1 fruit fly cellular context compared by ENCODE assay signal in genomic region chr3R:14696949-14697513, dm6.
A peak's percentile ranks its signal among the peaks of the same experiment; 100 is the strongest.
TF ChIP-seq lines count a peak whose summit lies in the region.

TSS of gene Meltrin (minus strand) at chr3R:14697292.

TF ChIP-seq in whole organism, embryonic, 481 proteins besides CTCF, POLR2A, EP300 and RAD21 (continued from another document and continues in another):
- peak; percentile 100 for TF ChIP-seq Dp (GFP tag; optimal IDR thresholded peaks at IDR 0.05; lab: Kevin White, UChicago)
- no peak for TF ChIP-seq sisA (GFP tag; IDR thresholded peaks at IDR 0.05; lab: Robert Waterston, UW)
- no peak for TF ChIP-seq maf-S (GFP tag; optimal IDR thresholded peaks at IDR 0.05; lab: Kevin White, UChicago)
- peak; percentile 62 for TF ChIP-seq pb (GFP tag; optimal IDR thresholded peaks at IDR 0.05; lab: Kevin White, UChicago)
- TF ChIP-seq Drgx (GFP tag; IDR thresholded peaks at IDR 0.05; lab: Robert Waterston, UW): no peak
- TF ChIP-seq gcm2 (GFP tag; optimal IDR thresholded peaks at IDR 0.05; lab: Kevin White, UChicago): peak; percentile 58
- TF ChIP-seq MBD-R2 (GFP tag; IDR thresholded peaks at IDR 0.05; lab: Robert Waterston, UW): no peak
- no peak for TF ChIP-seq HLH3B (GFP tag; IDR thresholded peaks at IDR 0.05; lab: Robert Waterston, UW)
- no peak for TF ChIP-seq CG3847 (GFP tag; IDR thresholded peaks at IDR 0.05; lab: Robert Waterston, UW)
- peak; percentile 53 for TF ChIP-seq nmo (GFP tag; optimal IDR thresholded peaks at IDR 0.05; lab: Kevin White, UChicago)
- TF ChIP-seq Hmr (GFP tag; optimal IDR thresholded peaks at IDR 0.05; lab: Kevin White, UChicago): peak; percentile 92
- TF ChIP-seq nerfin-2 (GFP tag; IDR thresholded peaks at IDR 0.05; lab: Robert Waterston, UW; ENCODE audit: partially characterized antibody): no peak
- peak; percentile 95 for TF ChIP-seq sd (tag; optimal IDR thresholded peaks at IDR 0.05; lab: Kevin White, UChicago)
- peak; percentile 61 for TF ChIP-seq lbe (GFP tag; optimal IDR thresholded peaks at IDR 0.05; lab: Kevin White, UChicago)
- TF ChIP-seq lab (GFP tag; optimal IDR thresholded peaks at IDR 0.05; lab: Kevin White, UChicago): peak; percentile 83
- TF ChIP-seq disco-r (GFP tag; optimal IDR thresholded peaks at IDR 0.05; lab: Kevin White, UChicago): peak; percentile 33
- TF ChIP-seq CG5180 (GFP tag; optimal IDR thresholded peaks at IDR 0.05; lab: Kevin White, UChicago): peak; percentile 24
- no peak for TF ChIP-seq CG4404 (GFP tag; IDR thresholded peaks at IDR 0.05; lab: Robert Waterston, UW)
- TF ChIP-seq CHES-1-like (GFP tag; optimal IDR thresholded peaks at IDR 0.05; lab: Kevin White, UChicago): peak; percentile 48
- TF ChIP-seq CG18476 (GFP tag; optimal IDR thresholded peaks at IDR 0.05; lab: Kevin White, UChicago): no peak
- peak; percentile 61 for TF ChIP-seq twi (tag; optimal IDR thresholded peaks at IDR 0.05; lab: Kevin White, UChicago)
- TF ChIP-seq otp (GFP tag; IDR thresholded peaks at IDR 0.05; lab: Robert Waterston, UW): no peak
- TF ChIP-seq grau (tag; optimal IDR thresholded peaks at IDR 0.05; lab: Kevin White, UChicago): peak; percentile 63
- TF ChIP-seq cwo (GFP tag; optimal IDR thresholded peaks at IDR 0.05; lab: Kevin White, UChicago): peak; percentile 22
- peak; percentile 20 for TF ChIP-seq chn (GFP tag; optimal IDR thresholded peaks at IDR 0.05; lab: Kevin White, UChicago)
- no peak for TF ChIP-seq Ada2b (GFP tag; IDR thresholded peaks at IDR 0.05; lab: Robert Waterston, UW)
- TF ChIP-seq rib (GFP tag; IDR thresholded peaks at IDR 0.05; lab: Robert Waterston, UW): no peak
- no peak for TF ChIP-seq Gsc (GFP tag; IDR thresholded peaks at IDR 0.05; lab: Robert Waterston, UW)
- TF ChIP-seq her (GFP tag; optimal IDR thresholded peaks at IDR 0.05; lab: Kevin White, UChicago): peak; percentile 70
- peak; percentile 50 for TF ChIP-seq CG11504 (tag; optimal IDR thresholded peaks at IDR 0.05; lab: Kevin White, UChicago)
- TF ChIP-seq Doc3 (GFP tag; IDR thresholded peaks at IDR 0.05; lab: Robert Waterston, UW; ENCODE audit: partially characterized antibody): no peak
- TF ChIP-seq Awh (GFP tag; IDR thresholded peaks at IDR 0.05; lab: Robert Waterston, UW): no peak
- peak; percentile 10 for TF ChIP-seq Vsx1 (GFP tag; optimal IDR thresholded peaks at IDR 0.05; lab: Kevin White, UChicago)
- peak; percentile 70 for TF ChIP-seq CG12769 (tag; optimal IDR thresholded peaks at IDR 0.05; lab: Kevin White, UChicago)
- peak; percentile 13 for TF ChIP-seq bigmax (GFP tag; optimal IDR thresholded peaks at IDR 0.05; lab: Kevin White, UChicago)
- TF ChIP-seq Trl (optimal IDR thresholded peaks at IDR 0.05; lab: Kevin White, UChicago): peak; percentile 66 to 90
- peak; percentile 57 for TF ChIP-seq Trl (GFP tag; optimal IDR thresholded peaks at IDR 0.05; lab: Kevin White, UChicago)
- TF ChIP-seq CG7357 (GFP tag; IDR thresholded peaks at IDR 0.05; lab: Robert Waterston, UW): no peak
- TF ChIP-seq Usf (GFP tag; optimal IDR thresholded peaks at IDR 0.05; lab: Kevin White, UChicago): no peak
- no peak for TF ChIP-seq Ssrp (tag; optimal IDR thresholded peaks at IDR 0.05; lab: Kevin White, UChicago)
- peak; percentile 51 for TF ChIP-seq CG3281 (GFP tag; optimal IDR thresholded peaks at IDR 0.05; lab: Kevin White, UChicago)
- no peak for TF ChIP-seq E2f2 (GFP tag; IDR thresholded peaks at IDR 0.05; lab: Robert Waterston, UW)
- TF ChIP-seq CG31388 (GFP tag; optimal IDR thresholded peaks at IDR 0.05; lab: Kevin White, UChicago): no peak
- no peak for TF ChIP-seq hth (optimal IDR thresholded peaks at IDR 0.05; lab: Kevin White, UChicago)
- TF ChIP-seq Hr39 (optimal IDR thresholded peaks at IDR 0.05; lab: Kevin White, UChicago): no peak
- peak; percentile 53 for TF ChIP-seq NK7.1 (GFP tag; optimal IDR thresholded peaks at IDR 0.05; lab: Kevin White, UChicago)
- TF ChIP-seq pzg (GFP tag; optimal IDR thresholded peaks at IDR 0.05; lab: Kevin White, UChicago): peak; percentile 99
- TF ChIP-seq ssp (GFP tag; IDR thresholded peaks at IDR 0.05; lab: Robert Waterston, UW): no peak
- peak; percentile 75 for TF ChIP-seq nom (GFP tag; optimal IDR thresholded peaks at IDR 0.05; lab: Kevin White, UChicago)
- TF ChIP-seq CG11560 (tag; IDR thresholded peaks at IDR 0.05; lab: Robert Waterston, UW): no peak
- TF ChIP-seq CG10147 (GFP tag; optimal IDR thresholded peaks at IDR 0.05; lab: Kevin White, UChicago): peak; percentile 27
- TF ChIP-seq MTF-1 (GFP tag; optimal IDR thresholded peaks at IDR 0.05; lab: Kevin White, UChicago; ENCODE audit: borderline replicate concordance): peak; percentile 79
- no peak for TF ChIP-seq pum (GFP tag; optimal IDR thresholded peaks at IDR 0.05; lab: Kevin White, UChicago)
- TF ChIP-seq Max (GFP tag; optimal IDR thresholded peaks at IDR 0.05; lab: Kevin White, UChicago): peak; percentile 50
- no peak for TF ChIP-seq ttk (GFP tag; IDR thresholded peaks at IDR 0.05; lab: Robert Waterston, UW)
- TF ChIP-seq tap (tag; optimal IDR thresholded peaks at IDR 0.05; lab: Kevin White, UChicago): peak; percentile 48
- no peak for TF ChIP-seq CG2199 (GFP tag; IDR thresholded peaks at IDR 0.05; lab: Robert Waterston, UW)
- no peak for TF ChIP-seq hkb (optimal IDR thresholded peaks at IDR 0.05; lab: Kevin White, UChicago)
- no peak for TF ChIP-seq hkb (GFP tag; IDR thresholded peaks at IDR 0.05; lab: Robert Waterston, UW)
- TF ChIP-seq tx (GFP tag; optimal IDR thresholded peaks at IDR 0.05; lab: Kevin White, UChicago): no peak
- peak; percentile 38 for TF ChIP-seq exex (tag; optimal IDR thresholded peaks at IDR 0.05; lab: Kevin White, UChicago)
- no peak for TF ChIP-seq ham (GFP tag; IDR thresholded peaks at IDR 0.05; lab: Robert Waterston, UW)
- peak in 1 of 2 experiments; percentile 50 for TF ChIP-seq Hr78 (GFP tag; optimal IDR thresholded peaks at IDR 0.05; lab: Kevin White, UChicago)
- TF ChIP-seq trem (tag; optimal IDR thresholded peaks at IDR 0.05; lab: Kevin White, UChicago): peak; percentile 83
- no peak for TF ChIP-seq luna (GFP tag; optimal IDR thresholded peaks at IDR 0.05; lab: Kevin White, UChicago)
- TF ChIP-seq Dbx (GFP tag; IDR thresholded peaks at IDR 0.05; lab: Robert Waterston, UW): no peak
- peak; percentile 15 for TF ChIP-seq CG10431 (GFP tag; optimal IDR thresholded peaks at IDR 0.05; lab: Kevin White, UChicago)
- TF ChIP-seq CG9609 (GFP tag; optimal IDR thresholded peaks at IDR 0.05; lab: Kevin White, UChicago): peak; percentile 43
- peak; percentile 74 for TF ChIP-seq abd-A (tag; optimal IDR thresholded peaks at IDR 0.05; lab: Kevin White, UChicago)
- TF ChIP-seq Antp (GFP tag; optimal IDR thresholded peaks at IDR 0.05; lab: Kevin White, UChicago): peak; percentile 19
- no peak for TF ChIP-seq hbn (GFP tag; IDR thresholded peaks at IDR 0.05; lab: Robert Waterston, UW; ENCODE audit: partially characterized antibody)
- no peak for TF ChIP-seq Camta (GFP tag; optimal IDR thresholded peaks at IDR 0.05; lab: Kevin White, UChicago)
- TF ChIP-seq CG14014 (GFP tag; IDR thresholded peaks at IDR 0.05; lab: Robert Waterston, UW): no peak
- TF ChIP-seq dimm (GFP tag; IDR thresholded peaks at IDR 0.05; lab: Robert Waterston, UW): no peak
- peak; percentile 71 for TF ChIP-seq CG2712 (tag; optimal IDR thresholded peaks at IDR 0.05; lab: Kevin White, UChicago)
- TF ChIP-seq Jarid2 (GFP tag; optimal IDR thresholded peaks at IDR 0.05; lab: Kevin White, UChicago): peak; percentile 100
- no peak for TF ChIP-seq klu (GFP tag; IDR thresholded peaks at IDR 0.05; lab: Robert Waterston, UW)
- peak; percentile 49 for TF ChIP-seq mam (GFP tag; optimal IDR thresholded peaks at IDR 0.05; lab: Kevin White, UChicago)
- TF ChIP-seq CG10274 (GFP tag; optimal IDR thresholded peaks at IDR 0.05; lab: Kevin White, UChicago): no peak
- TF ChIP-seq CG30020 (tag; optimal IDR thresholded peaks at IDR 0.05; lab: Kevin White, UChicago): peak; percentile 42
- TF ChIP-seq CG1647 (GFP tag; optimal IDR thresholded peaks at IDR 0.05; lab: Kevin White, UChicago): peak; percentile 47
- TF ChIP-seq sens (GFP tag; lab: Kevin White, UChicago): peak; percentile 86
- no peak for TF ChIP-seq CG11093 (GFP tag; IDR thresholded peaks at IDR 0.05; lab: Robert Waterston, UW)
- no peak for TF ChIP-seq usp (GFP tag; optimal IDR thresholded peaks at IDR 0.05; lab: Kevin White, UChicago)
- TF ChIP-seq chm (GFP tag; IDR thresholded peaks at IDR 0.05; lab: Robert Waterston, UW): no peak
- peak; percentile 81 for TF ChIP-seq CG3163 (GFP tag; optimal IDR thresholded peaks at IDR 0.05; lab: Kevin White, UChicago)
- TF ChIP-seq Oaz (GFP tag; IDR thresholded peaks at IDR 0.05; lab: Robert Waterston, UW): no peak
- peak; percentile 88 for TF ChIP-seq HmgZ (tag; optimal IDR thresholded peaks at IDR 0.05; lab: Kevin White, UChicago)
- TF ChIP-seq CG43689 (GFP tag; IDR thresholded peaks at IDR 0.05; lab: Robert Waterston, UW): no peak
- peak; percentile 29 for TF ChIP-seq CG4328 (GFP tag; optimal IDR thresholded peaks at IDR 0.05; lab: Kevin White, UChicago)
- TF ChIP-seq Six4 (GFP tag; optimal IDR thresholded peaks at IDR 0.05; lab: Kevin White, UChicago): no peak
- TF ChIP-seq Asciz (GFP tag; optimal IDR thresholded peaks at IDR 0.05; lab: Kevin White, UChicago): peak; percentile 17
- TF ChIP-seq CG8924 (tag; optimal IDR thresholded peaks at IDR 0.05; lab: Kevin White, UChicago): peak; percentile 81
- no peak for TF ChIP-seq en (GFP tag; optimal IDR thresholded peaks at IDR 0.05; lab: Kevin White, UChicago)
- TF ChIP-seq HLHmδ (GFP tag; optimal IDR thresholded peaks at IDR 0.05; lab: Kevin White, UChicago): peak; percentile 93
- TF ChIP-seq pnt (GFP tag; optimal IDR thresholded peaks at IDR 0.05; lab: Kevin White, UChicago): peak; percentile 9
- TF ChIP-seq insv (GFP tag; optimal IDR thresholded peaks at IDR 0.05; lab: Kevin White, UChicago): peak; percentile 67 to 96
- no peak for TF ChIP-seq Aef1 (GFP tag; IDR thresholded peaks at IDR 0.05; lab: Robert Waterston, UW)
- peak; percentile 78 for TF ChIP-seq CG17568 (GFP tag; optimal IDR thresholded peaks at IDR 0.05; lab: Kevin White, UChicago)
- TF ChIP-seq Doc2 (GFP tag; IDR thresholded peaks at IDR 0.05; lab: Robert Waterston, UW): no peak
- TF ChIP-seq CG17912 (GFP tag; optimal IDR thresholded peaks at IDR 0.05; lab: Kevin White, UChicago): peak; percentile 71
- peak; percentile 19 for TF ChIP-seq CG17186 (GFP tag; optimal IDR thresholded peaks at IDR 0.05; lab: Kevin White, UChicago)
- TF ChIP-seq ap (GFP tag; IDR thresholded peaks at IDR 0.05; lab: Robert Waterston, UW): no peak
- peak; percentile 77 for TF ChIP-seq CG17829 (tag; optimal IDR thresholded peaks at IDR 0.05; lab: Kevin White, UChicago)
- TF ChIP-seq CG6654 (GFP tag; optimal IDR thresholded peaks at IDR 0.05; lab: Kevin White, UChicago): no peak
- TF ChIP-seq CG13296 (GFP tag; optimal IDR thresholded peaks at IDR 0.05; lab: Kevin White, UChicago): peak; percentile 75
- TF ChIP-seq Deaf1 (tag; optimal IDR thresholded peaks at IDR 0.05; lab: Kevin White, UChicago): peak; percentile 78
- TF ChIP-seq vnd (GFP tag; IDR thresholded peaks at IDR 0.05; lab: Robert Waterston, UW; ENCODE audit: partially characterized antibody): no peak
- TF ChIP-seq CG3065 (GFP tag; optimal IDR thresholded peaks at IDR 0.05; lab: Kevin White, UChicago): no peak
- TF ChIP-seq Tbp (GFP tag; optimal IDR thresholded peaks at IDR 0.05; lab: Kevin White, UChicago): no peak
- TF ChIP-seq B-H1 (GFP tag; IDR thresholded peaks at IDR 0.05; lab: Robert Waterston, UW): no peak
- peak; percentile 95 for TF ChIP-seq Sry-δ (GFP tag; optimal IDR thresholded peaks at IDR 0.05; lab: Kevin White, UChicago)
- peak; percentile 3 for TF ChIP-seq nau (GFP tag; optimal IDR thresholded peaks at IDR 0.05; lab: Kevin White, UChicago)
- no peak for TF ChIP-seq h (optimal IDR thresholded peaks at IDR 0.05; lab: Kevin White, UChicago)
- TF ChIP-seq slp2 (GFP tag; optimal IDR thresholded peaks at IDR 0.05; lab: Kevin White, UChicago): no peak
- TF ChIP-seq ranshi (GFP tag; IDR thresholded peaks at IDR 0.05; lab: Robert Waterston, UW): no peak
- no peak for TF ChIP-seq peb (GFP tag; IDR thresholded peaks at IDR 0.05; lab: Robert Waterston, UW)
- TF ChIP-seq CG33557 (GFP tag; optimal IDR thresholded peaks at IDR 0.05; lab: Kevin White, UChicago): peak; percentile 54
- TF ChIP-seq CG11398 (GFP tag; optimal IDR thresholded peaks at IDR 0.05; lab: Kevin White, UChicago): peak; percentile 71
- TF ChIP-seq CG13775 (GFP tag; optimal IDR thresholded peaks at IDR 0.05; lab: Kevin White, UChicago): peak; percentile 47
- TF ChIP-seq NFAT (GFP tag; IDR thresholded peaks at IDR 0.05; lab: Robert Waterston, UW): no peak
- TF ChIP-seq sens-2 (GFP tag; IDR thresholded peaks at IDR 0.05; lab: Robert Waterston, UW): no peak
- no peak for TF ChIP-seq CG17802 (tag; optimal IDR thresholded peaks at IDR 0.05; lab: Kevin White, UChicago)
- TF ChIP-seq CG8388 (GFP tag; optimal IDR thresholded peaks at IDR 0.05; lab: Kevin White, UChicago): peak; percentile 54
- TF ChIP-seq gro (GFP tag; optimal IDR thresholded peaks at IDR 0.05; lab: Kevin White, UChicago): peak; percentile 87
- TF ChIP-seq Elba2 (GFP tag; optimal IDR thresholded peaks at IDR 0.05; lab: Kevin White, UChicago): peak; percentile 98
- peak; percentile 39 for TF ChIP-seq CG6683 (GFP tag; optimal IDR thresholded peaks at IDR 0.05; lab: Kevin White, UChicago)
- TF ChIP-seq wek (GFP tag; optimal IDR thresholded peaks at IDR 0.05; lab: Kevin White, UChicago): peak; percentile 69
- TF ChIP-seq CG4820 (GFP tag; optimal IDR thresholded peaks at IDR 0.05; lab: Kevin White, UChicago): no peak
- no peak for TF ChIP-seq CG6175 (GFP tag; IDR thresholded peaks at IDR 0.05; lab: Robert Waterston, UW)
- TF ChIP-seq CG7987 (GFP tag; optimal IDR thresholded peaks at IDR 0.05; lab: Kevin White, UChicago): peak; percentile 73
- TF ChIP-seq CG16779 (GFP tag; IDR thresholded peaks at IDR 0.05; lab: Robert Waterston, UW): no peak
- TF ChIP-seq CG2116 (GFP tag; optimal IDR thresholded peaks at IDR 0.05; lab: Kevin White, UChicago): peak; percentile 91
- TF ChIP-seq p53 (GFP tag; optimal IDR thresholded peaks at IDR 0.05; lab: Kevin White, UChicago): no peak
- peak; percentile 71 for TF ChIP-seq YL-1 (GFP tag; optimal IDR thresholded peaks at IDR 0.05; lab: Kevin White, UChicago)
- peak; percentile 83 for TF ChIP-seq CrebB (tag; optimal IDR thresholded peaks at IDR 0.05; lab: Kevin White, UChicago)
- TF ChIP-seq slou (GFP tag; optimal IDR thresholded peaks at IDR 0.05; lab: Kevin White, UChicago): peak; percentile 29
- no peak for TF ChIP-seq NC2β (GFP tag; optimal IDR thresholded peaks at IDR 0.05; lab: Kevin White, UChicago)
